Worm (Caenorhabditis elegans) whole organism, late embryonic: ENCODE measurements around the gene cgp-1.

ENCODE experiments used
- ceh-6 ChIP-seq: fragments of 200-800 bp; sonication (Bioruptor generic); optimal IDR thresholded peaks from 2 replicates; lab custom pipeline; 2018; ENCODE audit warnings: mild to moderate bottlenecking, missing genetic modification characterization, missing compliant biosample characterization
- hlh-15 ChIP-seq: sonication (generic microtip); optimal IDR thresholded peaks from 2 replicates; lab custom pipeline; 2016; ENCODE audit warnings: missing genetic modification characterization, missing compliant biosample characterization
- nhr-11 ChIP-seq: fragments of 150-350 bp; optimal IDR thresholded peaks from 2 replicates; lab custom pipeline; 2014; ENCODE audit warnings: missing biosample characterization, missing genetic modification characterization
- pax-1 ChIP-seq: fragments of 150-350 bp; optimal IDR thresholded peaks from 2 replicates; lab custom pipeline; 2014; ENCODE audit warnings: missing biosample characterization, missing genetic modification characterization
- tbx-7 ChIP-seq: sonication (generic microtip); optimal IDR thresholded peaks from 2 replicates; lab custom pipeline; 2016; ENCODE audit warnings: missing genotype, missing genetic modification characterization, missing compliant biosample characterization

DNA sequence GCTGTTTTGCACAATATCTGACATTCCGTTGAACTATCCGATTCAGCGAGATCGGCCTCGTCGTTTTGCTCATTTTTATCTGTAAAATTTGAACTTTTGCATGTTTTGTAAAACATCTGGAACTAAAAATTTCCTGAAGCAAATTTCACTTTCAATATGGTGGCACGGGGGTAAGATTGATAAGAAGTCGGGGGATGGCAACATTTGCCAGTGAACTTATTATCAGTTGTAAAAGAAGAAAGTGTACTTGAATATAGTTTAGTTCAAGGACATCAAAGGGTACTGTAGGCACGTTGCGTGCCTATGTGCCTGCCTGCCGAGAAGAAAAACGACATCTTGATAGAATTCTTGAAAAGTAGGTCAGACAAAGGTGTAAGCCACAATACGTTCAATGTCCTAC is 28.7 kb upstream of the cgp-1 start, which contains the start of gene W03F9.4:
- no peak for TF ChIP-seq tbx-7 (tag; lab: Kevin White, UChicago)
- no peak for TF ChIP-seq nhr-11
- no peak for TF ChIP-seq hlh-15
- TF ChIP-seq ceh-6: no peak
- TF ChIP-seq pax-1: no peak
